Worm (Caenorhabditis elegans): ENCODE data around the gene T13F2.6.
A peak's percentile ranks its signal among the peaks of the same experiment; 100 is the strongest.

The T13F2.6 gene

ce11 chrIV:9777535-9777934 lies 586 bp upstream of the T13F2.6 start, which contains the start of gene sna-2 (continued):
- peak; percentile 59 for TF ChIP-seq nhr-47 (tag; optimal IDR thresholded peaks at IDR 0.05)
- TF ChIP-seq ztf-4 (tag; optimal IDR thresholded peaks at IDR 0.05) = no peak
- TF ChIP-seq egl-27 (tag; optimal IDR thresholded peaks at IDR 0.05) = no peak
- TF ChIP-seq nhr-237 (tag; optimal IDR thresholded peaks at IDR 0.05) = no peak
- TF ChIP-seq ceh-82 (tag; optimal IDR thresholded peaks at IDR 0.05) = peak in 2 of 3 experiments; percentile 7 to 44
- TF ChIP-seq xbp-1 (tag; optimal IDR thresholded peaks at IDR 0.05) = peak; percentile 49
- no peak for TF ChIP-seq ets-5 (GFP tag; IDR thresholded peaks at IDR 0.05)
- no peak for TF ChIP-seq nhr-28 (tag; optimal IDR thresholded peaks at IDR 0.05)
- TF ChIP-seq mab-9 (GFP tag; IDR thresholded peaks at IDR 0.05) = no peak
- peak; percentile 93 to 94 for TF ChIP-seq efl-1 (optimal IDR thresholded peaks at IDR 0.05)
- peak; percentile 92 to 99 for TF ChIP-seq efl-1 (GFP tag; optimal IDR thresholded peaks at IDR 0.05 in 1 of 2)
- TF ChIP-seq pax-3 (tag; optimal IDR thresholded peaks at IDR 0.05) = peak; percentile 66
- no peak for TF ChIP-seq sptf-1 (tag; optimal IDR thresholded peaks at IDR 0.05)
- TF ChIP-seq irx-1 (tag; optimal IDR thresholded peaks at IDR 0.05) = peak; percentile 51
- TF ChIP-seq fkh-8 (tag; optimal IDR thresholded peaks at IDR 0.05) = no peak
- TF ChIP-seq grh-1 (GFP tag; IDR thresholded peaks at IDR 0.05) = no peak
- peak in 2 of 6 experiments; percentile 32 to 33 for TF ChIP-seq elt-3 (tag; optimal IDR thresholded peaks at IDR 0.05)
- no peak for TF ChIP-seq nhr-12 (tag; optimal IDR thresholded peaks at IDR 0.05)
- TF ChIP-seq ama-1 (optimal IDR thresholded peaks at IDR 0.05) = no peak
- peak; percentile 67 for TF ChIP-seq blmp-1 (tag; optimal IDR thresholded peaks at IDR 0.05)
- TF ChIP-seq nhr-19 (GFP tag; conservative IDR thresholded peaks at IDR 0.05) = no peak
- no peak for TF ChIP-seq ceh-88 (GFP tag; IDR thresholded peaks at IDR 0.05)
- no peak for TF ChIP-seq nhr-11 (tag; optimal IDR thresholded peaks at IDR 0.05)
- TF ChIP-seq aha-1 (tag; optimal IDR thresholded peaks at IDR 0.05) = no peak
- TF ChIP-seq mdl-1 (tag; optimal IDR thresholded peaks at IDR 0.05) = no peak
- no peak for TF ChIP-seq elt-2 (tag; optimal IDR thresholded peaks at IDR 0.05)
- TF ChIP-seq Y116A8C.19 (tag; optimal IDR thresholded peaks at IDR 0.05; ENCODE audit: borderline replicate concordance) = no peak
- peak; percentile 80 for TF ChIP-seq ceh-90 (tag; optimal IDR thresholded peaks at IDR 0.05)
- no peak for TF ChIP-seq zag-1 (tag; optimal IDR thresholded peaks at IDR 0.05)
- TF ChIP-seq isw-1 (GFP tag; IDR thresholded peaks at IDR 0.05) = peak; percentile 33; the same call in 1 of the 2 replicates
- peak; percentile 65 for TF ChIP-seq C16A3.4 (tag; optimal IDR thresholded peaks at IDR 0.05)
- peak; percentile 30 for TF ChIP-seq dsc-1 (tag; optimal IDR thresholded peaks at IDR 0.05)
- TF ChIP-seq nhr-90 (tag; optimal IDR thresholded peaks at IDR 0.05; ENCODE audit: poor library complexity) = peak; percentile 33
- TF ChIP-seq nhr-85 (tag) = peak; percentile 79
- no peak for TF ChIP-seq hlh-17 (GFP tag; optimal IDR thresholded peaks at IDR 0.05; ENCODE audit: borderline replicate concordance)
- TF ChIP-seq nhr-71 (tag; optimal IDR thresholded peaks at IDR 0.05) = peak; percentile 65
- no peak for TF ChIP-seq C04F5.9 (tag; optimal IDR thresholded peaks at IDR 0.05)
- TF ChIP-seq ceh-8 (GFP tag; optimal IDR thresholded peaks at IDR 0.05) = no peak
- TF ChIP-seq F16B12.6 (tag; optimal IDR thresholded peaks at IDR 0.05) = no peak
- TF ChIP-seq ztf-11 (tag; optimal IDR thresholded peaks at IDR 0.05) = peak in 1 of 2 experiments; percentile 43
- no peak for TF ChIP-seq egl-13 (tag; optimal IDR thresholded peaks at IDR 0.05)
- no peak for TF ChIP-seq unc-98 (GFP tag; IDR thresholded peaks at IDR 0.05)
- TF ChIP-seq unc-62 (GFP tag; optimal IDR thresholded peaks at IDR 0.05) = no peak
- TF ChIP-seq lin-35 (GFP tag; optimal IDR thresholded peaks at IDR 0.05) = peak; percentile 93 to 96
- no peak for TF ChIP-seq unc-30 (tag; optimal IDR thresholded peaks at IDR 0.05)

ce11 chrIV:9784689-9785088 lies 6.6 kb downstream of the T13F2.6 start, which contains the start of gene sre-4:
Gene sre-4, minus strand, starts transcription at chrIV:9784789.
- TF ChIP-seq dsc-1 (tag; optimal IDR thresholded peaks at IDR 0.05) (peak; percentile 9), aha-1 (tag; optimal IDR thresholded peaks at IDR 0.05) (no peak), ceh-63 (GFP tag; optimal IDR thresholded peaks at IDR 0.05) (no peak), nhr-47 (tag; optimal IDR thresholded peaks at IDR 0.05) (no peak)
